Worm (Caenorhabditis elegans): ENCODE data around the gene K10D11.5.

The K10D11.5 gene

DNA sequence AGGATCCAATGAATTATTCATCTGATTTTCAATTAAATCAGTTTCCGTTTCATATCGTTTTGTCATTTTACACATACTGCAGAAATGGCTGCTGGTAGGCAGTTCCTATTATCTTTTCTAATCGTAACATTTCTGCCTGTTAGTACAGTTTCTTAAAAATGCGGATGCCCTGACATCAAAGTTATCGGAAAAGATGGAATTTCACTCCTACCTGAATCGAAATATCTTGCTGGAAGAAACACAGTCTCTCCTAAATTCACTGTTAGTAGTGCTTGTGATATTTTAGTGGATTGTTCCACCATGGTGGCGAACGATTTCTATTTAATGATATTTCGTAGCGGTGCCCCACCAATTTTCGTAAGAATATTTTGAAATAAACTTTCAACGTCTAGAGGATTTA is 43.2 kb downstream of the K10D11.5 start, which contains the start of gene F55G11.10:
Gene F55G11.10 (plus strand): TSS at position 301 of the 400 bp plus-strand sequence.
- TF ChIP-seq peb-1 (tag; optimal IDR thresholded peaks at IDR 0.05) (no peak), lin-13 (GFP tag; optimal IDR thresholded peaks at IDR 0.05) (no peak), alr-1 (tag; optimal IDR thresholded peaks at IDR 0.05) (no peak), nhr-25 (tag; optimal IDR thresholded peaks at IDR 0.05) (no peak), aly-2 (tag; optimal IDR thresholded peaks at IDR 0.05) (no peak), nhr-129 (tag; optimal IDR thresholded peaks at IDR 0.05) (no peak)

DNA sequence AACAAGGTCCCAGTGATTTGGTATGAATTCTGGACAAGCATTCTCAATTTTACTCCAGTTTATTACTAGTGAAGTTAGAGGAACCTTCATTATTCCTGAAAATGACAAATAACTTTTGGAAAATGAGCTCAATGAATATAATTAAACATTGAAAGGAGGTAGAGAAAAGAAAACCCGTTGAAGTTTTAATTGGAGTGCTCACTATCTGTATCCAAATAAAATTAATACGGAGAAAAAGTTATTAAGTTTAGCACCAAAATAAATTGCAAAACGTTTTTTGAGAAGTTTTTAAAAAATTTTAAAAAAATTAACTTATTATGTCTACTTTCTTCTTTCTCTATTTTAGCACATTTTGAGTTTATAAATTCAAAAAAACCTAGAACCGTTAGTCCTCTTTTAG is 45.2 kb downstream of the K10D11.5 start, which contains the start of gene F55G11.1:
Gene F55G11.1 (minus strand): TSS at position 101 of the 400 bp plus-strand sequence.
- TF ChIP-seq ztf-1 (GFP tag; conservative IDR thresholded peaks at IDR 0.05), result no peak
- TF ChIP-seq unc-55 (GFP tag; optimal IDR thresholded peaks at IDR 0.05), result no peak
- TF ChIP-seq nhr-25 (tag; optimal IDR thresholded peaks at IDR 0.05), result no peak

DNA sequence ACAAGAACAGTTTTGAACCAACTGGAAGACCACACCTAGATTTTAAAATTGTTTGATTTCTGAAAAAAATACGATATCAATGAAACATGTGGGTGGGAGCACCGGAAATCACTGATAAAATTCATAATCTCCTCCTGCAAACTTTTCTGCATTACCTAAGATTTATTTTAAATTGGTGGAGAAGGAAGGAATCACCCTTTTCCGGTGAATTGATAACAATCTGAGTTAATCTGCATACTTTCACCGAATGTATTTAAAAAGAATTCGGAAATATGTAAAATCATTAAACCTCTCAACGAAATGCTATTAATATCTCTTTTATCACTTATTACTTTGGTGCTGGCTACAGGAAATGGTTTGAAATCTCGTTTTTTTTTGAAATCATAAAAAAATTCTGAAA is 49.0 kb downstream of the K10D11.5 start, which contains the start of gene dct-19:
Gene dct-19 (plus strand): TSS at position 301 of the 400 bp plus-strand sequence.
- TF ChIP-seq nhr-237 (tag; optimal IDR thresholded peaks at IDR 0.05) (no peak), sma-3 (GFP tag; optimal IDR thresholded peaks at IDR 0.05) (no peak), unc-55 (GFP tag; optimal IDR thresholded peaks at IDR 0.05) (no peak), nhr-129 (tag; optimal IDR thresholded peaks at IDR 0.05) (no peak), mab-5 (tag; optimal IDR thresholded peaks at IDR 0.05) (no peak), Y55F3AM.14 (GFP tag; optimal IDR thresholded peaks at IDR 0.05) (no peak), blmp-1 (tag; optimal IDR thresholded peaks at IDR 0.05; ENCODE audit: insufficient read depth) (no peak), elt-3 (tag; optimal IDR thresholded peaks at IDR 0.05) (no peak), zag-1 (tag; optimal IDR thresholded peaks at IDR 0.05) (no peak), mdl-1 (tag; optimal IDR thresholded peaks at IDR 0.05) (no peak), lsy-2 (tag; optimal IDR thresholded peaks at IDR 0.05) (no peak), fos-1 (tag; optimal IDR thresholded peaks at IDR 0.05) (no peak), nhr-12 (tag; optimal IDR thresholded peaks at IDR 0.05) (no peak), aly-2 (tag; optimal IDR thresholded peaks at IDR 0.05) (no peak), lin-11 (tag; optimal IDR thresholded peaks at IDR 0.05) (no peak), lin-39 (tag; optimal IDR thresholded peaks at IDR 0.05) (no peak), egl-27 (tag; optimal IDR thresholded peaks at IDR 0.05) (no peak)

DNA sequence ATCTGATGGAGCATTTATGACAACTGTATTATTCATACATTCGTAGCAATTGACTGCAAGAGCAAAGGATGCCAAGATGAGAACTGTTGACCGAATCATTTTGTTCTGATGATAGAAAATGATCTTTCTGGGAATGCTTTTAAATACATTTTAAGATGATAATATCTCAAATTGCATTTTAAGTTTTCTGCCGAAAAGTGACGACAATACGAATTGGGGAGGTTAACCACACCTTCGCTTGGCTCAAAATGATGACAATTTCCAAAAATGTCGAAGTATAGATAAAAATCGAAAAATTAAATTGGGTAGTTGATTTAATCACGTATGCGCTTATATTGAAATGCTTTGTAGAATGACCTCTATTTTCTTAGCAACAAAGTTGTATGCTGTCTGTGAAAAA is 50.4 kb downstream of the K10D11.5 start, which contains the start of gene dod-24:
Gene dod-24 (minus strand): TSS at position 101 of the 400 bp plus-strand sequence.
- TF ChIP-seq nhr-25 (tag; optimal IDR thresholded peaks at IDR 0.05) (no peak), ama-1 (optimal IDR thresholded peaks at IDR 0.05) (no peak), elt-3 (tag; optimal IDR thresholded peaks at IDR 0.05) (no peak), ceh-82 (tag; optimal IDR thresholded peaks at IDR 0.05) (no peak), sma-3 (GFP tag; optimal IDR thresholded peaks at IDR 0.05) (no peak), skn-1 (tag; optimal IDR thresholded peaks at IDR 0.05) (no peak), sma-9 (GFP tag; optimal IDR thresholded peaks at IDR 0.05) (no peak), sma-9 (tag; optimal IDR thresholded peaks at IDR 0.05) (no peak), lin-39 (tag; optimal IDR thresholded peaks at IDR 0.05) (no peak), nhr-12 (tag; optimal IDR thresholded peaks at IDR 0.05) (no peak), F13H6.1 (tag; optimal IDR thresholded peaks at IDR 0.05) (no peak), nhr-6 (tag; optimal IDR thresholded peaks at IDR 0.05) (no peak), ztf-1 (GFP tag; conservative IDR thresholded peaks at IDR 0.05) (no peak), snpc-4 (tag; optimal IDR thresholded peaks at IDR 0.05) (no peak), elt-1 (tag; optimal IDR thresholded peaks at IDR 0.05) (no peak), egl-27 (tag; optimal IDR thresholded peaks at IDR 0.05) (no peak), peb-1 (tag; optimal IDR thresholded peaks at IDR 0.05) (no peak), mdl-1 (tag; optimal IDR thresholded peaks at IDR 0.05) (no peak), R02D3.7 (tag; optimal IDR thresholded peaks at IDR 0.05) (no peak), nhr-11 (tag; optimal IDR thresholded peaks at IDR 0.05) (no peak)
